Worm (Caenorhabditis elegans) whole organism, L1 larva: ENCODE measurements around the gene C03B1.5.

Experiments used
- C04F5.9 ChIP-seq: sonication (generic microtip); optimal IDR thresholded peaks from 2 replicates; lab custom pipeline; 2016; ENCODE audit warnings: missing genetic modification characterization, missing compliant biosample characterization
- C16A3.4 ChIP-seq: fragments of 150-350 bp; optimal IDR thresholded peaks from 2 replicates; lab custom pipeline; 2014; ENCODE audit warnings: missing biosample characterization, missing genetic modification characterization
- C34B4.2 ChIP-seq: sonication (generic microtip); optimal IDR thresholded peaks from 2 replicates; lab custom pipeline; 2017; ENCODE audit warnings: mild to moderate bottlenecking, missing genetic modification characterization, missing compliant biosample characterization
- alr-1 ChIP-seq: fragments of 200-800 bp; sonication (Bioruptor generic); optimal IDR thresholded peaks from 2 replicates; lab custom pipeline; 2018; ENCODE audit warnings: borderline replicate concordance, mild to moderate bottlenecking, missing genetic modification characterization, missing compliant biosample characterization
- aly-2 ChIP-seq: fragments of 150-350 bp; optimal IDR thresholded peaks from 2 replicates; lab custom pipeline; 2014; ENCODE audit warnings: missing biosample characterization, missing genetic modification characterization
- ama-1 ChIP-seq: fragments of 150-350 bp; optimal IDR thresholded peaks from 2 replicates; lab custom pipeline; 2014
- blmp-1 ChIP-seq: fragments of 150-350 bp; optimal IDR thresholded peaks from 2 replicates; lab custom pipeline; 2014; ENCODE audit warnings: missing biosample characterization, missing genetic modification characterization
- ceh-63 ChIP-seq: fragments of 200-800 bp; sonication (Bioruptor generic); optimal IDR thresholded peaks from 2 replicates; lab custom pipeline; 2018; ENCODE audit warnings: mild to moderate bottlenecking, missing genetic modification characterization, missing compliant biosample characterization
- ceh-8 ChIP-seq: fragments of 200-800 bp; sonication (Bioruptor generic); optimal IDR thresholded peaks from 2 replicates; lab custom pipeline; 2018; ENCODE audit warnings: mild to moderate bottlenecking, missing genetic modification characterization, moderate library complexity, missing compliant biosample characterization
- ces-1 ChIP-seq: fragments of 150-350 bp; optimal IDR thresholded peaks from 2 replicates; lab custom pipeline; 2014; ENCODE audit warnings: missing biosample characterization, missing genetic modification reagents, missing genetic modification characterization
- dsc-1 ChIP-seq: sonication (generic microtip); optimal IDR thresholded peaks from 2 replicates; lab custom pipeline; 2016; ENCODE audit warnings: mild to moderate bottlenecking, missing genetic modification characterization, missing compliant biosample characterization
- efl-1 ChIP-seq, 4 experiments: fragments of 150-350 bp; optimal IDR thresholded peaks in 3 of 4; peaks in 1 of 4; 1 replicate in 1 of 4; 2 replicates in 3 of 4; lab custom pipeline; 2014; ENCODE audit warnings: missing biosample characterization in 2 of 4, missing genetic modification characterization in 2 of 4, missing genetic modification reagents in 2 of 4
- elt-2 ChIP-seq: sonication (generic microtip); optimal IDR thresholded peaks from 2 replicates; lab custom pipeline; 2016; ENCODE audit warnings: missing genetic modification characterization, mild to moderate bottlenecking, inconsistent platforms, missing compliant biosample characterization, missing genetic modification reagents
- ets-5 ChIP-seq: fragments of 200-800 bp; sonication (Bioruptor generic); IDR thresholded peaks from 2 replicates; pipeline ENCODE4 v1.3.6; 2022; ENCODE audit warnings: missing genetic modification characterization, missing compliant biosample characterization
- fkh-4 ChIP-seq: sonication (generic microtip); optimal IDR thresholded peaks from 2 replicates; lab custom pipeline; 2016; ENCODE audit warnings: missing compliant biosample characterization, missing genetic modification characterization, borderline replicate concordance
- fkh-8 ChIP-seq: sonication (generic microtip); optimal IDR thresholded peaks from 2 replicates; lab custom pipeline; 2016; ENCODE audit warnings: mild to moderate bottlenecking, missing genetic modification characterization, missing compliant biosample characterization
- irx-1 ChIP-seq: sonication (generic microtip); optimal IDR thresholded peaks from 2 replicates; lab custom pipeline; 2016; ENCODE audit warnings: missing genetic modification characterization, missing compliant biosample characterization
- isw-1 ChIP-seq: fragments of 200-800 bp; sonication (Bioruptor generic); IDR thresholded peaks from 2 replicates; pipeline ENCODE4 v1.3.6; 2022; ENCODE audit warnings: missing genetic modification characterization, missing compliant biosample characterization
- lin-14 ChIP-seq: fragments of 200-800 bp; sonication (Bioruptor generic); optimal IDR thresholded peaks from 2 replicates; lab custom pipeline; 2018; ENCODE audit warnings: mild to moderate bottlenecking, missing genetic modification characterization, moderate library complexity, missing compliant biosample characterization
- lin-15B ChIP-seq: fragments of 150-350 bp; sonication (generic microtip); optimal IDR thresholded peaks from 3 replicates; lab custom pipeline; 2014; ENCODE audit warnings: missing biosample characterization, missing genetic modification characterization
- lin-35 ChIP-seq, 2 experiments: fragments of 150-350 bp; optimal IDR thresholded peaks; 2 replicates each; lab custom pipeline; 2014; ENCODE audit warnings: missing biosample characterization in 2 of 2, missing genetic modification characterization in 2 of 2, missing genetic modification reagents in 2 of 2
- lin-39 ChIP-seq: fragments of 150-350 bp; optimal IDR thresholded peaks from 2 replicates; lab custom pipeline; 2014; ENCODE audit warnings: missing biosample characterization, missing genetic modification reagents, missing genetic modification characterization
- lsy-2 ChIP-seq, 2 experiments: fragments of 150-350 bp; optimal IDR thresholded peaks; 2 replicates each; lab custom pipeline; 2014; ENCODE audit warnings: missing biosample characterization in 2 of 2, missing genetic modification characterization in 2 of 2
- mdl-1 ChIP-seq, 2 experiments: fragments of 150-350 bp; optimal IDR thresholded peaks; 2 replicates each; lab custom pipeline; 2014 to 2017; ENCODE audit warnings: missing biosample characterization in 2 of 2, missing genetic modification characterization in 2 of 2, inconsistent platforms in 1 of 2
- mef-2 ChIP-seq: fragments of 150-350 bp; optimal IDR thresholded peaks from 2 replicates; lab custom pipeline; 2014; ENCODE audit warnings: missing biosample characterization, missing genetic modification characterization
- mep-1 ChIP-seq: fragments of 150-350 bp; optimal IDR thresholded peaks from 2 replicates; lab custom pipeline; 2014; ENCODE audit warnings: missing biosample characterization, missing genetic modification characterization
- nhr-12 ChIP-seq: sonication (generic microtip); optimal IDR thresholded peaks from 2 replicates; lab custom pipeline; 2017; ENCODE audit warnings: missing biosample characterization, missing genetic modification characterization
- nhr-20 ChIP-seq: sonication (generic microtip); optimal IDR thresholded peaks from 2 replicates; lab custom pipeline; 2016; ENCODE audit warnings: mild to moderate bottlenecking, missing genetic modification characterization, missing compliant biosample characterization
- nhr-47 ChIP-seq: sonication (generic microtip); optimal IDR thresholded peaks from 2 replicates; lab custom pipeline; 2016; ENCODE audit warnings: mild to moderate bottlenecking, missing genetic modification characterization, moderate library complexity, missing compliant biosample characterization
- nhr-71 ChIP-seq: sonication (generic microtip); optimal IDR thresholded peaks from 2 replicates; lab custom pipeline; 2016; ENCODE audit warnings: mild to moderate bottlenecking, missing genetic modification characterization, moderate library complexity, missing compliant biosample characterization
- nhr-76 ChIP-seq: sonication (generic microtip); optimal IDR thresholded peaks from 2 replicates; lab custom pipeline; 2017; ENCODE audit warnings: missing biosample characterization, missing genetic modification characterization
- nhr-90 ChIP-seq: sonication (generic microtip); optimal IDR thresholded peaks from 2 replicates; lab custom pipeline; 2016; ENCODE audit warnings: mild to moderate bottlenecking, missing genetic modification characterization, missing compliant biosample characterization; ENCODE audit not compliant: poor library complexity
- pag-3 ChIP-seq: sonication (generic microtip); optimal IDR thresholded peaks from 2 replicates; lab custom pipeline; 2017; ENCODE audit warnings: missing genetic modification characterization, mild to moderate bottlenecking, missing compliant biosample characterization, antibody characterized with exemption, borderline replicate concordance; ENCODE audit not compliant: insufficient read depth
- pax-3 ChIP-seq: fragments of 200-800 bp; sonication (Bioruptor generic); optimal IDR thresholded peaks from 2 replicates; lab custom pipeline; 2018; ENCODE audit warnings: mild to moderate bottlenecking, missing genetic modification characterization, moderate library complexity, missing compliant biosample characterization
- pqm-1 ChIP-seq: sonication (generic microtip); optimal IDR thresholded peaks from 3 replicates; lab custom pipeline; 2017; ENCODE audit warnings: missing biosample characterization, missing genetic modification characterization
- skn-1 ChIP-seq: fragments of 150-350 bp; optimal IDR thresholded peaks from 2 replicates; lab custom pipeline; 2014; ENCODE audit warnings: missing biosample characterization, missing genetic modification characterization
- sox-4 ChIP-seq: sonication (generic microtip); optimal IDR thresholded peaks from 2 replicates; lab custom pipeline; 2016; ENCODE audit warnings: missing genetic modification characterization, missing compliant biosample characterization
- sup-37 ChIP-seq: fragments of 200-800 bp; sonication (Bioruptor generic); optimal IDR thresholded peaks from 2 replicates; lab custom pipeline; 2018; ENCODE audit warnings: mild to moderate bottlenecking, missing genetic modification characterization, missing compliant biosample characterization
- swsn-7 ChIP-seq: sonication (generic microtip); optimal IDR thresholded peaks from 2 replicates; lab custom pipeline; 2016; ENCODE audit warnings: missing genetic modification characterization, missing compliant biosample characterization
- tbx-2 ChIP-seq: sonication (generic microtip); optimal IDR thresholded peaks from 2 replicates; lab custom pipeline; 2016; ENCODE audit warnings: missing genetic modification characterization, missing compliant biosample characterization
- tlp-1 ChIP-seq: fragments of 150-350 bp; optimal IDR thresholded peaks from 2 replicates; lab custom pipeline; 2014; ENCODE audit warnings: missing biosample characterization, missing genetic modification characterization
- unc-86 ChIP-seq: sonication (generic microtip); optimal IDR thresholded peaks from 2 replicates; lab custom pipeline; 2016; ENCODE audit warnings: missing genetic modification characterization, missing compliant biosample characterization
- unc-98 ChIP-seq: fragments of 200-800 bp; sonication (Bioruptor generic); IDR thresholded peaks from 2 replicates; pipeline ENCODE4 v1.3.6; 2022; ENCODE audit warnings: missing genetic modification characterization, missing compliant biosample characterization
- xbp-1 ChIP-seq: sonication (generic microtip); optimal IDR thresholded peaks from 2 replicates; lab custom pipeline; 2016; ENCODE audit warnings: missing genetic modification characterization, missing compliant biosample characterization
- ztf-4 ChIP-seq: fragments of 150-350 bp; optimal IDR thresholded peaks from 2 replicates; lab custom pipeline; 2014; ENCODE audit warnings: missing biosample characterization, missing genetic modification characterization

C03B1.5 gene

ce11 chrX:6337338-6337737, 18.0 kb upstream of the C03B1.5 start:
- TF ChIP-seq alr-1 (tag; lab: Kevin White, UChicago): no peak
- TF ChIP-seq unc-86 (tag; lab: Kevin White, UChicago): no peak
- TF ChIP-seq lin-35 (GFP tag; optimal IDR thresholded peaks at IDR 0.05; lab: Kevin White, UChicago): no peak
- TF ChIP-seq nhr-47 (tag; lab: Kevin White, UChicago): no peak

- TF ChIP-seq ets-5 (no peak), aly-2 (no peak), unc-86 (tag; lab: Kevin White, UChicago) (no peak), sup-37 (GFP tag; lab: Kevin White, UChicago) (no peak), C16A3.4 (tag; lab: Kevin White, UChicago) (no peak), ztf-4 (no peak), fkh-4 (tag; lab: Kevin White, UChicago) (no peak), mdl-1 (tag; optimal IDR thresholded peaks at IDR 0.05; lab: Kevin White, UChicago) (no peak), ces-1 (GFP tag; lab: Kevin White, UChicago) (no peak), ceh-8 (GFP tag; lab: Kevin White, UChicago) (no peak), isw-1 (GFP tag; lab: Robert Waterston, UW) (no peak)
Measured at ce11 chrX:6337951-6338350, 17.4 kb upstream of the C03B1.5 start, which contains the start of gene C03B1.13. Gene C03B1.13, minus strand, starts transcription at chrX:6338051.

ce11 chrX:6338446-6338845, 16.9 kb upstream of the C03B1.5 start:
- TF ChIP-seq ama-1 (lab: Kevin White, UChicago): no peak
- peak; percentile 38 for TF ChIP-seq nhr-90 (tag; lab: Kevin White, UChicago)
- TF ChIP-seq mep-1 (tag; lab: Kevin White, UChicago): no peak
- TF ChIP-seq mef-2 (tag; lab: Kevin White, UChicago): no peak
- peak; percentile 20 for TF ChIP-seq pqm-1
- TF ChIP-seq tlp-1: peak; percentile 15
- TF ChIP-seq xbp-1: no peak
- TF ChIP-seq C04F5.9 (tag; lab: Kevin White, UChicago): no peak
- peak; percentile 15 for TF ChIP-seq nhr-71 (tag; lab: Kevin White, UChicago)
- TF ChIP-seq elt-2 (tag; lab: Kevin White, UChicago): peak; percentile 95
- no peak for TF ChIP-seq unc-98 (GFP tag; lab: Robert Waterston, UW)
- no peak for TF ChIP-seq efl-1 (optimal IDR thresholded peaks at IDR 0.05; lab: Kevin White, UChicago)
- peak in 1 of 2 experiments; percentile 38 for TF ChIP-seq efl-1 (GFP tag; optimal IDR thresholded peaks at IDR 0.05 in 1 of 2; lab: Kevin White, UChicago)
- TF ChIP-seq nhr-20: peak; percentile 41
- no peak for TF ChIP-seq irx-1 (tag; lab: Kevin White, UChicago)
- TF ChIP-seq skn-1 (tag; lab: Kevin White, UChicago): no peak
- TF ChIP-seq swsn-7: no peak
- peak in 1 of 2 experiments; percentile 45 for TF ChIP-seq lin-35 (GFP tag; optimal IDR thresholded peaks at IDR 0.05; lab: Kevin White, UChicago)

- TF ChIP-seq lin-39: no peak
- TF ChIP-seq lin-15B (tag; lab: Kevin White, UChicago): no peak
- no peak for TF ChIP-seq blmp-1 (tag; lab: Kevin White, UChicago)
- no peak for TF ChIP-seq nhr-12 (tag; lab: Kevin White, UChicago)
- TF ChIP-seq pqm-1: no peak
- TF ChIP-seq tlp-1: no peak
Measured at ce11 chrX:6341513-6341912, 13.9 kb upstream of the C03B1.5 start, which contains the start of gene C03B1.7. Gene C03B1.7, plus strand, starts transcription at chrX:6341813.

ce11 chrX:6345785-6346184, 9.6 kb upstream of the C03B1.5 start:
- TF ChIP-seq nhr-76 (tag; lab: Kevin White, UChicago): no peak
- TF ChIP-seq ama-1 (lab: Kevin White, UChicago): no peak
- TF ChIP-seq dsc-1 (tag; lab: Kevin White, UChicago): no peak
- no peak for TF ChIP-seq ceh-63
- TF ChIP-seq lsy-2 (tag; optimal IDR thresholded peaks at IDR 0.05; lab: Kevin White, UChicago): no peak
- no peak for TF ChIP-seq fkh-8 (tag; lab: Kevin White, UChicago)
- no peak for TF ChIP-seq tbx-2 (tag; lab: Kevin White, UChicago)
- TF ChIP-seq lin-39: no peak
- TF ChIP-seq lin-14 (GFP tag; lab: Kevin White, UChicago): no peak
- no peak for TF ChIP-seq sox-4
- no peak for TF ChIP-seq nhr-71 (tag; lab: Kevin White, UChicago)
- no peak for TF ChIP-seq C34B4.2 (tag; lab: Kevin White, UChicago)
- TF ChIP-seq elt-2 (tag; lab: Kevin White, UChicago): no peak
- no peak for TF ChIP-seq C04F5.9 (tag; lab: Kevin White, UChicago)
- TF ChIP-seq pax-3 (tag; lab: Kevin White, UChicago): no peak
- TF ChIP-seq pag-3: no peak
- no peak for TF ChIP-seq aly-2
- no peak for TF ChIP-seq lin-35 (GFP tag; optimal IDR thresholded peaks at IDR 0.05; lab: Kevin White, UChicago)
- no peak for TF ChIP-seq sup-37 (GFP tag; lab: Kevin White, UChicago)
